Fruit fly (Drosophila melanogaster): ENCODE data around the gene Adgf-A.

Adgf-A gene

dm6 chr3L:17757156-17758083 lies 6.5 kb downstream of the Adgf-A start (continued):
- TF ChIP-seq CG8281 (tag; optimal IDR thresholded peaks at IDR 0.05): peak; percentile 45
- TF ChIP-seq CG34376 (GFP tag; optimal IDR thresholded peaks at IDR 0.05): peak; percentile 57
- peak; percentile 77 for TF ChIP-seq CG5180 (GFP tag; optimal IDR thresholded peaks at IDR 0.05)
- 0 out of 2 replicates have a peak, but pooled peaks have one; percentile 50 for TF ChIP-seq sim (GFP tag; IDR thresholded peaks at IDR 0.05)
- peak; percentile 78 for TF ChIP-seq zfh1 (GFP tag; IDR thresholded peaks at IDR 0.05)
- TF ChIP-seq CG7928 (GFP tag; optimal IDR thresholded peaks at IDR 0.05): no peak
- peak; percentile 37; the same call in 1 of the 2 replicates for TF ChIP-seq Ada2b (GFP tag; IDR thresholded peaks at IDR 0.05)
- TF ChIP-seq Kr (GFP tag; optimal IDR thresholded peaks at IDR 0.05): peak; percentile 73
- peak; percentile 91 for TF ChIP-seq CG15696 (tag; optimal IDR thresholded peaks at IDR 0.05)
- TF ChIP-seq Jarid2 (GFP tag; optimal IDR thresholded peaks at IDR 0.05): peak; percentile 44
- TF ChIP-seq gcm2 (GFP tag; optimal IDR thresholded peaks at IDR 0.05): no peak
- TF ChIP-seq stwl (tag; optimal IDR thresholded peaks at IDR 0.05): peak; percentile 21
- TF ChIP-seq vnd (GFP tag; IDR thresholded peaks at IDR 0.05; ENCODE audit: partially characterized antibody): no peak
- TF ChIP-seq odd (GFP tag; optimal IDR thresholded peaks at IDR 0.05): peak; percentile 71
- no peak for TF ChIP-seq ftz-f1 (GFP tag; optimal IDR thresholded peaks at IDR 0.05)
- no peak for TF ChIP-seq sr (GFP tag; IDR thresholded peaks at IDR 0.05)
- no peak for TF ChIP-seq Doc3 (GFP tag; IDR thresholded peaks at IDR 0.05; ENCODE audit: partially characterized antibody)
- TF ChIP-seq CG13123 (GFP tag; optimal IDR thresholded peaks at IDR 0.05): peak; percentile 39
- no peak for TF ChIP-seq Bgb (GFP tag; IDR thresholded peaks at IDR 0.05; ENCODE audit: partially characterized antibody)
- no peak for TF ChIP-seq caup (GFP tag; optimal IDR thresholded peaks at IDR 0.05; ENCODE audit: severe bottlenecking)
- peak; percentile 84 for TF ChIP-seq CG2202 (tag; optimal IDR thresholded peaks at IDR 0.05)
- no peak for TF ChIP-seq Taf1 (GFP tag; IDR thresholded peaks at IDR 0.05)
- peak; percentile 67 for TF ChIP-seq CG16863 (GFP tag; optimal IDR thresholded peaks at IDR 0.05)
- TF ChIP-seq shn (GFP tag; optimal IDR thresholded peaks at IDR 0.05): peak; percentile 45
- TF ChIP-seq cato (GFP tag; optimal IDR thresholded peaks at IDR 0.05; ENCODE audit: borderline replicate concordance): peak; percentile 63
- peak; percentile 90 for TF ChIP-seq CG33557 (GFP tag; optimal IDR thresholded peaks at IDR 0.05)
- no peak for TF ChIP-seq Dbx (GFP tag; IDR thresholded peaks at IDR 0.05)
- TF ChIP-seq MESR4 (GFP tag; optimal IDR thresholded peaks at IDR 0.05): no peak
- TF ChIP-seq fu2 (GFP tag; optimal IDR thresholded peaks at IDR 0.05): no peak
- TF ChIP-seq CkIIα-i1 (GFP tag; IDR thresholded peaks at IDR 0.05): no peak
- TF ChIP-seq bowl (GFP tag; IDR thresholded peaks at IDR 0.05): no peak
- peak; percentile 82 for TF ChIP-seq Asciz (GFP tag; optimal IDR thresholded peaks at IDR 0.05)
- peak; percentile 74 for TF ChIP-seq pum (GFP tag; optimal IDR thresholded peaks at IDR 0.05)
- TF ChIP-seq Hr39 (optimal IDR thresholded peaks at IDR 0.05): no peak
- peak; percentile 71 for TF ChIP-seq esg (GFP tag; conservative IDR thresholded peaks at IDR 0.05)
- peak; percentile 7 for TF ChIP-seq Ets97D (GFP tag; optimal IDR thresholded peaks at IDR 0.05)
- TF ChIP-seq ap (GFP tag; IDR thresholded peaks at IDR 0.05): peak; percentile 47; the same call in 1 of the 2 replicates
- TF ChIP-seq CG10209 (GFP tag; optimal IDR thresholded peaks at IDR 0.05): peak; percentile 82
- TF ChIP-seq wdn (GFP tag; IDR thresholded peaks at IDR 0.05): no peak
- no peak; the same call in 2 of the 3 replicates for TF ChIP-seq Mrtf (GFP tag; IDR thresholded peaks at IDR 0.05)
- peak; percentile 52 for TF ChIP-seq CG2116 (GFP tag; optimal IDR thresholded peaks at IDR 0.05)
- TF ChIP-seq CG8290 (GFP tag; optimal IDR thresholded peaks at IDR 0.05): peak; percentile 61
- peak in 1 of 2 experiments; percentile 55 for TF ChIP-seq CG8290 (tag; optimal IDR thresholded peaks at IDR 0.05)
- TF ChIP-seq CG17912 (GFP tag; optimal IDR thresholded peaks at IDR 0.05): no peak
- TF ChIP-seq NK7.1 (GFP tag; optimal IDR thresholded peaks at IDR 0.05): peak; percentile 35
- TF ChIP-seq pzg (GFP tag; optimal IDR thresholded peaks at IDR 0.05): no peak
- no peak for TF ChIP-seq sug (tag; optimal IDR thresholded peaks at IDR 0.05)
- TF ChIP-seq CG15479 (GFP tag; optimal IDR thresholded peaks at IDR 0.05): peak; percentile 63
- peak; percentile 82 for TF ChIP-seq ewg (GFP tag; optimal IDR thresholded peaks at IDR 0.05)

Measured in whole organism, embryonic.